Fruit fly (Drosophila melanogaster) whole organism, embryonic: ENCODE measurements around the gene CG7156.
A peak's percentile ranks its signal among the peaks of the same experiment; 100 is the strongest.

ENCODE experiments used
- CG11504 ChIP-seq: fragments of 200-800 bp; sonication (Bioruptor generic); optimal IDR thresholded peaks from 3 replicates; lab custom pipeline; 2019; ENCODE audit warnings: missing biosample characterization, mild to moderate bottlenecking, missing genetic modification characterization, moderate library complexity
- CG12104 ChIP-seq: fragments of 200-800 bp; sonication (Bioruptor generic); optimal IDR thresholded peaks from 3 replicates; lab custom pipeline; 2016; ENCODE audit warnings: missing biosample characterization, missing genetic modification characterization
- CG12299 ChIP-seq: fragments of 200-800 bp; sonication (Bioruptor generic); optimal IDR thresholded peaks from 2 replicates; lab custom pipeline; 2018; ENCODE audit warnings: missing biosample characterization, mild to moderate bottlenecking, missing genetic modification characterization
- CG12769 ChIP-seq: fragments of 200-800 bp; sonication (Bioruptor generic); optimal IDR thresholded peaks from 2 replicates; lab custom pipeline; 2019; ENCODE audit warnings: missing biosample characterization, mild to moderate bottlenecking, missing genetic modification characterization, moderate library complexity
- CG13287 ChIP-seq: fragments of 200-800 bp; sonication (Bioruptor generic); IDR thresholded peaks from 2 replicates; pipeline ENCODE4 v1.3.6; 2022; ENCODE audit warnings: missing biosample characterization, missing genetic modification characterization; ENCODE audit not compliant: partially characterized antibody
- CG13424 ChIP-seq: fragments of 200-800 bp; sonication (Bioruptor generic); optimal IDR thresholded peaks from 2 replicates; lab custom pipeline; 2019; ENCODE audit warnings: missing biosample characterization, mild to moderate bottlenecking, missing genetic modification characterization, moderate library complexity
- CG14441 ChIP-seq: fragments of 200-800 bp; sonication (Bioruptor generic); IDR thresholded peaks from 2 replicates; pipeline ENCODE4 v1.3.6; 2022; ENCODE audit warnings: missing biosample characterization, missing genetic modification characterization
- CG14965 ChIP-seq: fragments of 200-800 bp; sonication (Bioruptor generic); optimal IDR thresholded peaks from 2 replicates; lab custom pipeline; 2016; ENCODE audit warnings: missing biosample characterization, missing genetic modification characterization, borderline replicate concordance
- CG15011 ChIP-seq: fragments of 200-800 bp; sonication (Bioruptor generic); optimal IDR thresholded peaks from 3 replicates; lab custom pipeline; 2018; ENCODE audit warnings: missing biosample characterization, mild to moderate bottlenecking, missing genetic modification characterization
- CG15269 ChIP-seq: fragments of 200-800 bp; sonication (Bioruptor generic); optimal IDR thresholded peaks from 2 replicates; lab custom pipeline; 2018; ENCODE audit warnings: missing biosample characterization, mild to moderate bottlenecking, missing genetic modification characterization, moderate library complexity
- CG1602 ChIP-seq: fragments of 200-800 bp; sonication (Bioruptor generic); optimal IDR thresholded peaks from 3 replicates; lab custom pipeline; 2016; ENCODE audit warnings: missing biosample characterization, missing genetic modification characterization
- CG16779 ChIP-seq: fragments of 200-800 bp; sonication (Bioruptor generic); IDR thresholded peaks from 2 replicates; pipeline ENCODE4 v1.3.6; 2022; ENCODE audit warnings: missing biosample characterization, missing genetic modification characterization
- CG17328 ChIP-seq: fragments of 200-800 bp; sonication (Bioruptor generic); IDR thresholded peaks from 2 replicates; pipeline ENCODE4 v1.3.6; 2022; ENCODE audit warnings: missing biosample characterization, missing genetic modification characterization
- CG17359 ChIP-seq: fragments of 200-800 bp; sonication (Bioruptor generic); optimal IDR thresholded peaks from 3 replicates; lab custom pipeline; 2018; ENCODE audit warnings: missing biosample characterization, mild to moderate bottlenecking, missing genetic modification characterization, moderate library complexity
- CG2199 ChIP-seq: fragments of 200-800 bp; sonication (Bioruptor generic); IDR thresholded peaks from 3 replicates; pipeline ENCODE4 v1.3.6; 2022; ENCODE audit warnings: missing biosample characterization, missing genetic modification characterization
- CG30403 ChIP-seq: fragments of 200-800 bp; sonication (Bioruptor generic); optimal IDR thresholded peaks from 3 replicates; lab custom pipeline; 2016; ENCODE audit warnings: missing biosample characterization, missing genetic modification characterization
- CG34376 ChIP-seq: fragments of 200-800 bp; sonication (Bioruptor generic); optimal IDR thresholded peaks from 2 replicates; lab custom pipeline; 2018; ENCODE audit warnings: missing biosample characterization, mild to moderate bottlenecking, missing genetic modification characterization
- CG3838 ChIP-seq: fragments of 200-800 bp; sonication (Bioruptor generic); optimal IDR thresholded peaks from 3 replicates; lab custom pipeline; 2016; ENCODE audit warnings: missing biosample characterization, missing genetic modification characterization
- CG4404 ChIP-seq: fragments of 200-800 bp; sonication (Bioruptor generic); IDR thresholded peaks from 2 replicates; pipeline ENCODE4 v1.3.6; 2022; ENCODE audit warnings: missing biosample characterization, missing genetic modification characterization
- CG6175 ChIP-seq: fragments of 200-800 bp; sonication (Bioruptor generic); IDR thresholded peaks from 3 replicates; pipeline ENCODE4 v1.3.6; 2022; ENCODE audit warnings: missing biosample characterization, missing genetic modification characterization
- CG6791 ChIP-seq: fragments of 200-800 bp; sonication (Bioruptor generic); IDR thresholded peaks from 3 replicates; pipeline ENCODE4 v1.3.6; 2022; ENCODE audit warnings: missing biosample characterization, missing genetic modification characterization; ENCODE audit not compliant: partially characterized antibody
- CG6813 ChIP-seq: fragments of 200-800 bp; sonication (Bioruptor generic); optimal IDR thresholded peaks from 2 replicates; lab custom pipeline; 2017; ENCODE audit warnings: missing biosample characterization, missing genetic modification characterization, mild to moderate bottlenecking, moderate library complexity, missing genetic modification reagents
- CG7372 ChIP-seq: fragments of 200-800 bp; sonication (Bioruptor generic); IDR thresholded peaks from 2 replicates; pipeline ENCODE4 v1.3.6; 2022; ENCODE audit warnings: missing biosample characterization, missing genetic modification characterization
- CG7556 ChIP-seq: fragments of 200-800 bp; sonication (Bioruptor generic); optimal IDR thresholded peaks from 2 replicates; lab custom pipeline; 2017; ENCODE audit warnings: missing biosample characterization, mild to moderate bottlenecking, missing genetic modification characterization
- CG7786 ChIP-seq: fragments of 200-800 bp; sonication (Bioruptor generic); optimal IDR thresholded peaks from 2 replicates; lab custom pipeline; 2016; ENCODE audit warnings: missing biosample characterization, missing genetic modification characterization
- CG7987 ChIP-seq: fragments of 200-800 bp; sonication (Bioruptor generic); optimal IDR thresholded peaks from 2 replicates; lab custom pipeline; 2018; ENCODE audit warnings: missing biosample characterization, mild to moderate bottlenecking, missing genetic modification characterization, moderate library complexity
- CG8281 ChIP-seq: fragments of 200-800 bp; sonication (Bioruptor generic); optimal IDR thresholded peaks from 2 replicates; lab custom pipeline; 2018; ENCODE audit warnings: missing biosample characterization, mild to moderate bottlenecking, missing genetic modification characterization, moderate library complexity
- CG8924 ChIP-seq: fragments of 200-800 bp; optimal IDR thresholded peaks from 3 replicates; lab custom pipeline; 2019; ENCODE audit warnings: missing biosample characterization, mild to moderate bottlenecking, missing genetic modification characterization, moderate library complexity
- CG9876 ChIP-seq: fragments of 200-800 bp; sonication (Bioruptor generic); optimal IDR thresholded peaks from 2 replicates; lab custom pipeline; 2016; ENCODE audit warnings: missing biosample characterization, missing genetic modification characterization
- CoRest ChIP-seq: fragments of 200-800 bp; sonication (Bioruptor generic); optimal IDR thresholded peaks from 3 replicates; lab custom pipeline; 2018; ENCODE audit warnings: missing biosample characterization, mild to moderate bottlenecking, missing genetic modification characterization, moderate library complexity
- Dip3 ChIP-seq: fragments of 200-800 bp; sonication (Bioruptor generic); optimal IDR thresholded peaks from 3 replicates; lab custom pipeline; 2016; ENCODE audit warnings: missing biosample characterization, missing genetic modification characterization
- Dp ChIP-seq: fragments of 200-800 bp; sonication (Bioruptor generic); optimal IDR thresholded peaks from 2 replicates; lab custom pipeline; 2018; ENCODE audit warnings: missing biosample characterization, mild to moderate bottlenecking, missing genetic modification characterization, moderate library complexity
- Ets97D ChIP-seq: fragments of 200-800 bp; sonication (Bioruptor generic); optimal IDR thresholded peaks from 3 replicates; lab custom pipeline; 2016; ENCODE audit warnings: missing biosample characterization, missing genetic modification characterization
- GATAe ChIP-seq: fragments of 200-800 bp; sonication (Bioruptor generic); conservative IDR thresholded peaks from 2 replicates; pipeline ENCODE4 v1.3.6; 2022; ENCODE audit warnings: missing biosample characterization, missing genetic modification characterization
- HmgZ ChIP-seq: fragments of 200-800 bp; sonication (Bioruptor generic); optimal IDR thresholded peaks from 2 replicates; lab custom pipeline; 2018; ENCODE audit warnings: missing biosample characterization, mild to moderate bottlenecking, missing genetic modification characterization
- Sox102F ChIP-seq: fragments of 200-800 bp; sonication (Bioruptor generic); optimal IDR thresholded peaks from 2 replicates; lab custom pipeline; 2018; ENCODE audit warnings: missing biosample characterization, mild to moderate bottlenecking, missing genetic modification characterization, moderate library complexity
- ap ChIP-seq: fragments of 200-800 bp; sonication (Bioruptor generic); IDR thresholded peaks from 2 replicates; pipeline ENCODE4 v1.3.6; 2022; ENCODE audit warnings: missing biosample characterization, missing genetic modification characterization
- ato ChIP-seq: fragments of 200-800 bp; sonication (Bioruptor generic); IDR thresholded peaks from 2 replicates; pipeline ENCODE4 v1.3.6; 2022; ENCODE audit warnings: missing biosample characterization, missing genetic modification characterization; ENCODE audit not compliant: partially characterized antibody
- bbx ChIP-seq: fragments of 200-800 bp; sonication (Bioruptor generic); IDR thresholded peaks from 2 replicates; pipeline ENCODE4 v1.3.6; 2022; ENCODE audit warnings: missing biosample characterization, missing genetic modification characterization; ENCODE audit not compliant: partially characterized antibody
- crc ChIP-seq: fragments of 200-800 bp; sonication (Bioruptor generic); optimal IDR thresholded peaks from 2 replicates; lab custom pipeline; 2016; ENCODE audit warnings: missing biosample characterization, missing genetic modification characterization
- gce ChIP-seq: fragments of 200-800 bp; sonication (Bioruptor generic); IDR thresholded peaks from 3 replicates; pipeline ENCODE4 v1.3.6; 2022; ENCODE audit warnings: missing biosample characterization, missing genetic modification characterization
- her ChIP-seq: fragments of 200-800 bp; sonication (Bioruptor generic); optimal IDR thresholded peaks from 2 replicates; lab custom pipeline; 2016; ENCODE audit warnings: missing biosample characterization, missing genetic modification characterization
- kay ChIP-seq: fragments of 200-800 bp; sonication (Bioruptor generic); optimal IDR thresholded peaks from 2 replicates; lab custom pipeline; 2016; ENCODE audit warnings: missing biosample characterization, missing genetic modification characterization
- kni ChIP-seq: fragments of 200-800 bp; sonication (Bioruptor generic); optimal IDR thresholded peaks from 3 replicates; lab custom pipeline; 2017; ENCODE audit warnings: mild to moderate bottlenecking, missing biosample characterization, missing genetic modification reagents, missing genetic modification characterization
- pfk ChIP-seq: fragments of 200-800 bp; sonication (Bioruptor generic); optimal IDR thresholded peaks from 2 replicates; lab custom pipeline; 2018; ENCODE audit warnings: missing biosample characterization, mild to moderate bottlenecking, missing genetic modification characterization, moderate library complexity
- sim ChIP-seq: fragments of 200-800 bp; sonication (Bioruptor generic); IDR thresholded peaks from 2 replicates; pipeline ENCODE4 v1.3.6; 2022; ENCODE audit warnings: missing biosample characterization, missing genetic modification characterization
- slp2 ChIP-seq: fragments of 200-800 bp; sonication (Bioruptor generic); optimal IDR thresholded peaks from 2 replicates; lab custom pipeline; 2016; ENCODE audit warnings: missing biosample characterization, missing genetic modification characterization
- tap ChIP-seq: fragments of 200-800 bp; optimal IDR thresholded peaks from 3 replicates; lab custom pipeline; 2019; ENCODE audit warnings: missing biosample characterization, mild to moderate bottlenecking, missing genetic modification characterization, moderate library complexity
- toy ChIP-seq: fragments of 200-800 bp; sonication (Bioruptor generic); IDR thresholded peaks from 2 replicates; pipeline ENCODE4 v1.3.6; 2022; ENCODE audit warnings: missing biosample characterization, missing genetic modification characterization
- trh ChIP-seq: fragments of 200-800 bp; sonication (Bioruptor generic); optimal IDR thresholded peaks from 2 replicates; lab custom pipeline; 2016; ENCODE audit warnings: missing biosample characterization, missing genetic modification characterization

The CG7156 gene

DNA sequence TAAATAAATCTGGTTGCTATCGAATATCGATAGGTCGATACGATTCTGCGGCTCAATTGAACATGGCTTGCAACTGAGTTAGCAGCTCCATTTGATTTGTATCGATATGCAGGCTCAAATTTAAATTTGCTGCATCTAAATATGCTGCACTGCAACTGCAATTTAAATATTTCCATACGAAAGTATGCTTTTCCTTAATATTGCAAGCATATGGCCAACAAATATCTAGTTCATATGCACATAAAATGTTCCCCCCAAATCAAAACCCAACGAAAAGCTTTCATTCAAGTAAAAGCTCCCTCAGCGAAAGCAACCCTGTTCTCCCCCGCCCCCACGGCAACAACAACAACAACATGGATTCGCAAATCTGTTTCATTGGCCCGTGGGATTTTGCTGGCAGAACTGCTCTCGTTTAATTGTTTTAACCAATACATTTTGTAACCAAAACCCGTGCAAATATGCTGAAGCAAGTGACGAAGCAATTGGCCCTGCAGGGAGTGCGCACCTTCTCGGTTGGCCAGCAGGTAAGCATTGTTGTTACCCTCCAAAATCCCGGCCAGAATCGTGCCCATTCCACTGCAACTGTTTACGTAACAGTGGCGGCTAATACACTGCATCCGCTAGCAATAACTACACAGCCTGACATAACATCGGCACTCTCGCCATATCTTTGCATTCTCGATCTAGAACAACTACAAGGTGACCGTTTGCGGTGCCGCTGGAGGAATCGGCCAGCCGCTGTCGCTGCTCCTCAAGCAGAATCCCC, 15.7 kb downstream of the CG7156 start, which contains the start of the genes CG7168 and Mdh2 (continued):
- no peak for TF ChIP-seq CG7786
- peak; percentile 91 for TF ChIP-seq ato (GFP tag; lab: Robert Waterston, UW)
- no peak for TF ChIP-seq toy
- TF ChIP-seq CG4404: no peak
- TF ChIP-seq crc (GFP tag; lab: Kevin White, UChicago): no peak
- no peak for TF ChIP-seq CG15011 (GFP tag; lab: Kevin White, UChicago)
- no peak for TF ChIP-seq CG8281 (tag; lab: Kevin White, UChicago)
- no peak for TF ChIP-seq CG15269 (tag; lab: Kevin White, UChicago)
- no peak for TF ChIP-seq gce (GFP tag; lab: Robert Waterston, UW)
- TF ChIP-seq CG3838 (GFP tag; lab: Kevin White, UChicago): no peak
- peak; percentile 7 for TF ChIP-seq CG30403 (GFP tag; lab: Kevin White, UChicago)
- no peak for TF ChIP-seq CG7556 (GFP tag; lab: Kevin White, UChicago)
- TF ChIP-seq Dip3 (GFP tag; lab: Kevin White, UChicago): no peak
- no peak for TF ChIP-seq Sox102F
- TF ChIP-seq CG34376 (GFP tag; lab: Kevin White, UChicago): peak; percentile 12
- TF ChIP-seq HmgZ (tag; lab: Kevin White, UChicago): peak; percentile 60
- TF ChIP-seq CG12769 (tag; lab: Kevin White, UChicago): peak; percentile 69
- no peak for TF ChIP-seq CG7372 (GFP tag; lab: Robert Waterston, UW)
- no peak for TF ChIP-seq CG17359 (tag; lab: Kevin White, UChicago)
- no peak for TF ChIP-seq trh (GFP tag; lab: Kevin White, UChicago)
- TF ChIP-seq sim (GFP tag; lab: Robert Waterston, UW): no peak
- no peak for TF ChIP-seq kni (GFP tag; lab: Kevin White, UChicago)
- no peak for TF ChIP-seq CG16779 (GFP tag; lab: Robert Waterston, UW)
- TF ChIP-seq CoRest (tag; lab: Kevin White, UChicago): peak; percentile 15
- TF ChIP-seq CG12299 (tag; lab: Kevin White, UChicago): no peak
- TF ChIP-seq CG14965 (GFP tag; lab: Kevin White, UChicago): no peak
- no peak for TF ChIP-seq CG9876 (GFP tag; lab: Kevin White, UChicago)
- no peak for TF ChIP-seq CG17328
- TF ChIP-seq CG1602: no peak
- TF ChIP-seq CG6791: peak; percentile 86
- TF ChIP-seq GATAe (GFP tag; lab: Robert Waterston, UW): no peak
- TF ChIP-seq CG6813 (GFP tag; lab: Kevin White, UChicago): no peak
- no peak for TF ChIP-seq ap
- no peak for TF ChIP-seq her (GFP tag; lab: Kevin White, UChicago)
- no peak for TF ChIP-seq CG6175 (GFP tag; lab: Robert Waterston, UW)
- no peak for TF ChIP-seq CG12104
- no peak for TF ChIP-seq CG8924 (tag; lab: Kevin White, UChicago)
- TF ChIP-seq kay (GFP tag; lab: Kevin White, UChicago): no peak
- TF ChIP-seq CG13424 (tag; lab: Kevin White, UChicago): no peak
- no peak for TF ChIP-seq slp2
- peak; percentile 2 for TF ChIP-seq CG11504 (tag; lab: Kevin White, UChicago)
- peak; percentile 67 for TF ChIP-seq Ets97D (GFP tag; lab: Kevin White, UChicago)
- TF ChIP-seq pfk (GFP tag; lab: Kevin White, UChicago): no peak
- TF ChIP-seq tap (tag; lab: Kevin White, UChicago): no peak
- no peak for TF ChIP-seq CG7987
- TF ChIP-seq CG2199 (GFP tag; lab: Robert Waterston, UW): no peak
- peak; percentile 87 for TF ChIP-seq CG13287 (GFP tag; lab: Robert Waterston, UW)
- TF ChIP-seq CG14441 (GFP tag; lab: Robert Waterston, UW): no peak
- TF ChIP-seq Dp (GFP tag; lab: Kevin White, UChicago): peak; percentile 76
- TF ChIP-seq bbx (GFP tag; lab: Robert Waterston, UW): peak; percentile 79
